Worm (Caenorhabditis elegans): ENCODE results near the gene srw-62.

DNA sequence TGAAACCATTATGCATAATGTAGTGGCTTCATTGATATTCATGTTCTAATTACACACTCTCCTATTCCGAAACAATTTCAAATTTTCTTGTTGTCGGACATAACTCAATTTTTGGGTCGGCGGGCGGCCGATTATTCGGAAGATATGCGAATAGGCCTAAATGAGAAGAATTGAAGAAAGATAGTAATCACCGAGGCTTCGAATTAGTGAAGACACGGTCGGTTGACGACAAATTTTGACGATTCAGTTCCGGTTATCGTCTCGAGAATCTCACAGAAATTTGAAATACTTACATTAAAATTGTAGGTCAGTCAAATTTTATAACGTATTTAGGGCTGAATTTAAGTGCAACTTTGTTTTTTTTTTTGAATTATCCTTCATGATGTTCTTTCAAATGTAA, 22.0 kb upstream of the srw-62 start:
- no peak for TF ChIP-seq fkh-10 (GFP tag; optimal IDR thresholded peaks at IDR 0.05)
- TF ChIP-seq ces-1 (GFP tag; optimal IDR thresholded peaks at IDR 0.05) = no peak
- no peak for TF ChIP-seq unc-62 (GFP tag; optimal IDR thresholded peaks at IDR 0.05 in 1 of 2)
- no peak for TF ChIP-seq unc-62 (tag; optimal IDR thresholded peaks at IDR 0.05)
